Worm (Caenorhabditis elegans): Measurements from ENCODE around the gene dhhc-4.

The dhhc-4 gene

ce11 chrIII:9826005-9826404, 41.6 kb downstream of the dhhc-4 start:
- TF ChIP-seq skn-1 (tag; optimal IDR thresholded peaks at IDR 0.05) = peak; percentile 3
- TF ChIP-seq lin-39 (tag; optimal IDR thresholded peaks at IDR 0.05) = peak; percentile 36
- no peak for TF ChIP-seq ceh-82 (tag; optimal IDR thresholded peaks at IDR 0.05)
- no peak for TF ChIP-seq elt-3 (tag; optimal IDR thresholded peaks at IDR 0.05)
- TF ChIP-seq jun-1 (tag; optimal IDR thresholded peaks at IDR 0.05) = peak; percentile 62
- TF ChIP-seq nhr-43 (tag; optimal IDR thresholded peaks at IDR 0.05; ENCODE audit: poor library complexity, severe bottlenecking) = peak; percentile 11
- TF ChIP-seq pqm-1 (tag; optimal IDR thresholded peaks at IDR 0.05) = peak; percentile 7
- TF ChIP-seq hmg-11 (tag; optimal IDR thresholded peaks at IDR 0.05) = peak; percentile 2
- TF ChIP-seq unc-62 (GFP tag; optimal IDR thresholded peaks at IDR 0.05) = no peak
- no peak for TF ChIP-seq R02D3.7 (tag; optimal IDR thresholded peaks at IDR 0.05)
- TF ChIP-seq nfya-1 (tag; optimal IDR thresholded peaks at IDR 0.05; ENCODE audit: insufficient read depth) = peak; percentile 56
- peak; percentile 11 for TF ChIP-seq lin-15B (tag; optimal IDR thresholded peaks at IDR 0.05)
- TF ChIP-seq daf-12 (tag; optimal IDR thresholded peaks at IDR 0.05) = no peak
- TF ChIP-seq ama-1 (optimal IDR thresholded peaks at IDR 0.05) = peak; percentile 93
- TF ChIP-seq elt-2 (tag; optimal IDR thresholded peaks at IDR 0.05) = peak; percentile 27
- no peak for TF ChIP-seq ceh-9 (tag; optimal IDR thresholded peaks at IDR 0.05)
- peak; percentile 89 for TF ChIP-seq pha-4 (tag; optimal IDR thresholded peaks at IDR 0.05)
- no peak for TF ChIP-seq elt-1 (tag; optimal IDR thresholded peaks at IDR 0.05)
- TF ChIP-seq ZK546.5 (tag; optimal IDR thresholded peaks at IDR 0.05) = no peak
- TF ChIP-seq lsy-12 (tag; optimal IDR thresholded peaks at IDR 0.05) = peak; percentile 28
- TF ChIP-seq snpc-4 (tag; optimal IDR thresholded peaks at IDR 0.05) = peak; percentile 16

ce11 chrIII:9825073-9825828, 42.3 kb downstream of the dhhc-4 start, which contains the start of gene ZK632.9:
ZK632.9 (minus strand) TSS chrIII:9825432.
- TF ChIP-seq nfya-1 (tag; optimal IDR thresholded peaks at IDR 0.05; ENCODE audit: insufficient read depth) = peak; percentile 21
- no peak for TF ChIP-seq egl-27 (tag; optimal IDR thresholded peaks at IDR 0.05)
- TF ChIP-seq ceh-28 (tag; optimal IDR thresholded peaks at IDR 0.05) = peak; percentile 31
- peak; percentile 28 for TF ChIP-seq elt-2 (tag; optimal IDR thresholded peaks at IDR 0.05)
- peak; percentile 13 for TF ChIP-seq ztf-4 (tag; optimal IDR thresholded peaks at IDR 0.05)
- TF ChIP-seq ama-1 (optimal IDR thresholded peaks at IDR 0.05) = peak; percentile 57

ce11 chrIII:9824330-9824934, 43.2 kb downstream of the dhhc-4 start, which contains the start of gene lin-52:
lin-52 (minus strand) TSS chrIII:9824750.
- no peak for TF ChIP-seq aly-2 (tag; optimal IDR thresholded peaks at IDR 0.05)
- no peak for TF ChIP-seq skn-1 (tag; optimal IDR thresholded peaks at IDR 0.05)
- peak; percentile 15 for TF ChIP-seq nhr-43 (tag; optimal IDR thresholded peaks at IDR 0.05; ENCODE audit: poor library complexity, severe bottlenecking)
- TF ChIP-seq nhr-67 (tag; optimal IDR thresholded peaks at IDR 0.05) = no peak
- peak; percentile 82 for TF ChIP-seq ama-1 (optimal IDR thresholded peaks at IDR 0.05)
- TF ChIP-seq elt-2 (tag; optimal IDR thresholded peaks at IDR 0.05) = peak; percentile 7
- peak; percentile 31 for TF ChIP-seq pha-4 (tag; optimal IDR thresholded peaks at IDR 0.05)

ce11 chrIII:9823748-9824147, 43.8 kb downstream of the dhhc-4 start:
- TF ChIP-seq hmg-11 (tag; optimal IDR thresholded peaks at IDR 0.05) = no peak
- no peak for TF ChIP-seq snpc-4 (tag; optimal IDR thresholded peaks at IDR 0.05)
- TF ChIP-seq tbx-2 (tag; optimal IDR thresholded peaks at IDR 0.05) = no peak
- TF ChIP-seq daf-12 (tag; optimal IDR thresholded peaks at IDR 0.05) = no peak
- no peak for TF ChIP-seq egl-5 (tag; optimal IDR thresholded peaks at IDR 0.05)

- TF ChIP-seq pqm-1 (tag; optimal IDR thresholded peaks at IDR 0.05) = no peak
- no peak for TF ChIP-seq ama-1 (optimal IDR thresholded peaks at IDR 0.05)
- TF ChIP-seq eor-1 (tag; optimal IDR thresholded peaks at IDR 0.05) = no peak
These were observed 44.6 kb downstream of the dhhc-4 start, which contains the start of gene arl-5 for ce11 chrIII:9822942-9823341. arl-5 (plus strand) TSS chrIII:9823242.

ce11 chrIII:9818763-9819162, 48.8 kb downstream of the dhhc-4 start, which contains the start of gene panl-3:
panl-3 (plus strand) TSS chrIII:9819056.
- TF ChIP-seq nhr-23 (tag; optimal IDR thresholded peaks at IDR 0.05) = peak; percentile 68
- no peak for TF ChIP-seq jun-1 (tag; optimal IDR thresholded peaks at IDR 0.05)
- TF ChIP-seq ZK546.5 (tag; optimal IDR thresholded peaks at IDR 0.05) = no peak
- TF ChIP-seq unc-62 (GFP tag; optimal IDR thresholded peaks at IDR 0.05) = no peak
- no peak for TF ChIP-seq ztf-11 (tag; optimal IDR thresholded peaks at IDR 0.05)
- peak; percentile 74 for TF ChIP-seq nfya-1 (tag; optimal IDR thresholded peaks at IDR 0.05; ENCODE audit: insufficient read depth)
- no peak for TF ChIP-seq nhr-237 (tag; optimal IDR thresholded peaks at IDR 0.05)
- TF ChIP-seq nhr-28 (tag; optimal IDR thresholded peaks at IDR 0.05) = no peak
- peak; percentile 54 for TF ChIP-seq hmg-11 (tag; optimal IDR thresholded peaks at IDR 0.05)
- no peak for TF ChIP-seq fkh-2 (tag; optimal IDR thresholded peaks at IDR 0.05)
- peak; percentile 47 for TF ChIP-seq mml-1 (tag; optimal IDR thresholded peaks at IDR 0.05)
- peak; percentile 20 for TF ChIP-seq snpc-4 (tag; optimal IDR thresholded peaks at IDR 0.05)
- peak; percentile 60 for TF ChIP-seq ama-1 (optimal IDR thresholded peaks at IDR 0.05)
- peak; percentile 27 for TF ChIP-seq elt-1 (tag; optimal IDR thresholded peaks at IDR 0.05)
- TF ChIP-seq ceh-82 (tag; optimal IDR thresholded peaks at IDR 0.05) = no peak
- TF ChIP-seq fkh-10 (GFP tag; optimal IDR thresholded peaks at IDR 0.05) = no peak
- TF ChIP-seq lin-15B (tag; optimal IDR thresholded peaks at IDR 0.05) = peak; percentile 56
- no peak for TF ChIP-seq ceh-28 (tag; optimal IDR thresholded peaks at IDR 0.05)
- peak; percentile 75 for TF ChIP-seq lin-39 (tag; optimal IDR thresholded peaks at IDR 0.05)
- peak; percentile 78 for TF ChIP-seq egl-5 (tag; optimal IDR thresholded peaks at IDR 0.05)
- no peak for TF ChIP-seq nhr-77 (tag; optimal IDR thresholded peaks at IDR 0.05)
- no peak for TF ChIP-seq tbx-2 (tag; optimal IDR thresholded peaks at IDR 0.05)
- TF ChIP-seq egl-27 (tag; optimal IDR thresholded peaks at IDR 0.05) = no peak
- no peak for TF ChIP-seq nhr-67 (tag; optimal IDR thresholded peaks at IDR 0.05)
- TF ChIP-seq eor-1 (tag; optimal IDR thresholded peaks at IDR 0.05) = no peak

Data from whole organism, L3 larva.